Worm (Caenorhabditis elegans) whole organism, mixed stage, embryonic: ENCODE data around the gene rnf-113.

Source experiments
- M03D4.4 ChIP-seq: sonication (generic microtip); optimal IDR thresholded peaks from 2 replicates; lab custom pipeline; 2017; ENCODE audit warnings: mild to moderate bottlenecking, missing genetic modification characterization, missing compliant biosample characterization
- bed-3 ChIP-seq: fragments of 200-800 bp; sonication (Bioruptor generic); optimal IDR thresholded peaks from 3 replicates; lab custom pipeline; 2018; ENCODE audit warnings: mild to moderate bottlenecking, missing genetic modification characterization, moderate library complexity, missing compliant biosample characterization
- blmp-1 ChIP-seq: fragments of 150-350 bp; optimal IDR thresholded peaks from 2 replicates; lab custom pipeline; 2014; ENCODE audit warnings: missing biosample characterization, missing genetic modification characterization
- ceh-39 ChIP-seq: fragments of 150-350 bp; optimal IDR thresholded peaks from 2 replicates; lab custom pipeline; 2014; ENCODE audit warnings: missing biosample characterization, missing genetic modification characterization
- ceh-43 ChIP-seq: fragments of 200-800 bp; sonication (Bioruptor generic); optimal IDR thresholded peaks from 2 replicates; lab custom pipeline; 2018; ENCODE audit warnings: mild to moderate bottlenecking, missing genetic modification characterization, moderate library complexity, missing compliant biosample characterization
- ceh-83 ChIP-seq: fragments of 200-800 bp; sonication (Bioruptor generic); optimal IDR thresholded peaks from 2 replicates; lab custom pipeline; 2018; ENCODE audit warnings: mild to moderate bottlenecking, missing genetic modification characterization, missing compliant biosample characterization
- ces-1 ChIP-seq: fragments of 150-350 bp; optimal IDR thresholded peaks from 2 replicates; lab custom pipeline; 2014; ENCODE audit warnings: missing biosample characterization, missing genetic modification reagents, missing genetic modification characterization
- cnd-1 ChIP-seq: fragments of 200-800 bp; sonication (Bioruptor generic); optimal IDR thresholded peaks from 2 replicates; lab custom pipeline; 2018; ENCODE audit warnings: mild to moderate bottlenecking, missing genetic modification characterization, missing compliant biosample characterization
- drap-1 ChIP-seq: fragments of 200-800 bp; sonication (Bioruptor generic); optimal IDR thresholded peaks from 3 replicates; lab custom pipeline; 2018; ENCODE audit warnings: mild to moderate bottlenecking, missing genetic modification characterization, missing compliant biosample characterization
- elt-1 ChIP-seq: sonication (generic microtip); optimal IDR thresholded peaks from 2 replicates; lab custom pipeline; 2017; ENCODE audit warnings: missing genetic modification characterization, mild to moderate bottlenecking, missing compliant biosample characterization, antibody characterized with exemption, moderate library complexity, borderline replicate concordance; ENCODE audit not compliant: insufficient read depth
- elt-3 ChIP-seq: fragments of 150-350 bp; optimal IDR thresholded peaks from 2 replicates; lab custom pipeline; 2014; ENCODE audit warnings: missing biosample characterization, missing genetic modification characterization
- flh-1 ChIP-seq: fragments of 200-800 bp; sonication (Bioruptor generic); optimal IDR thresholded peaks from 2 replicates; lab custom pipeline; 2018; ENCODE audit warnings: mild to moderate bottlenecking, missing genetic modification characterization, moderate library complexity, missing compliant biosample characterization
- ham-2 ChIP-seq: fragments of 200-800 bp; sonication (Bioruptor generic); optimal IDR thresholded peaks from 2 replicates; lab custom pipeline; 2018; ENCODE audit warnings: mild to moderate bottlenecking, missing genetic modification characterization, missing compliant biosample characterization
- hlh-1 ChIP-seq: fragments of 150-350 bp; optimal IDR thresholded peaks from 2 replicates; lab custom pipeline; 2014; ENCODE audit warnings: missing biosample characterization, missing genetic modification reagents, missing genetic modification characterization
- lin-13 ChIP-seq: fragments of 150-350 bp; optimal IDR thresholded peaks from 2 replicates; lab custom pipeline; 2014; ENCODE audit warnings: missing biosample characterization, missing genetic modification characterization
- lin-32 ChIP-seq: fragments of 200-800 bp; sonication (Bioruptor generic); optimal IDR thresholded peaks from 2 replicates; lab custom pipeline; 2018; ENCODE audit warnings: mild to moderate bottlenecking, missing genetic modification characterization, missing compliant biosample characterization
- lsy-2 ChIP-seq: fragments of 150-350 bp; optimal IDR thresholded peaks from 2 replicates; lab custom pipeline; 2014; ENCODE audit warnings: missing biosample characterization, missing genetic modification characterization
- mab-5 ChIP-seq: fragments of 150-350 bp; optimal IDR thresholded peaks from 2 replicates; lab custom pipeline; 2014; ENCODE audit warnings: missing biosample characterization, missing genetic modification characterization
- mep-1 ChIP-seq: fragments of 150-350 bp; optimal IDR thresholded peaks from 2 replicates; lab custom pipeline; 2017; ENCODE audit warnings: missing biosample characterization, missing genetic modification reagents, missing genetic modification characterization, inconsistent platforms
- mls-2 ChIP-seq: sonication (generic microtip); optimal IDR thresholded peaks from 2 replicates; lab custom pipeline; 2016; ENCODE audit warnings: mild to moderate bottlenecking, missing genetic modification characterization, moderate library complexity, missing compliant biosample characterization
- nhr-12 ChIP-seq: fragments of 150-350 bp; optimal IDR thresholded peaks from 2 replicates; lab custom pipeline; 2014; ENCODE audit warnings: missing biosample characterization, missing genetic modification characterization
- nhr-2 ChIP-seq: fragments of 150-350 bp; optimal IDR thresholded peaks from 2 replicates; lab custom pipeline; 2014; ENCODE audit warnings: missing biosample characterization, missing genetic modification characterization
- nhr-237 ChIP-seq: fragments of 150-350 bp; optimal IDR thresholded peaks from 2 replicates; lab custom pipeline; 2014; ENCODE audit warnings: missing biosample characterization, missing genetic modification characterization
- nhr-28 ChIP-seq: fragments of 150-350 bp; optimal IDR thresholded peaks from 2 replicates; lab custom pipeline; 2014; ENCODE audit warnings: missing biosample characterization, missing genetic modification characterization
- nhr-76 ChIP-seq: sonication (generic microtip); optimal IDR thresholded peaks from 2 replicates; lab custom pipeline; 2017; ENCODE audit warnings: missing biosample characterization, missing genetic modification characterization
- pha-4 ChIP-seq: fragments of 150-350 bp; optimal IDR thresholded peaks from 2 replicates; lab custom pipeline; 2018; ENCODE audit warnings: missing biosample characterization, missing genetic modification reagents, missing genetic modification characterization
- sem-2 ChIP-seq: fragments of 200-800 bp; sonication (Bioruptor generic); optimal IDR thresholded peaks from 2 replicates; lab custom pipeline; 2018; ENCODE audit warnings: mild to moderate bottlenecking, missing genetic modification characterization, missing compliant biosample characterization
- snpc-4 ChIP-seq: fragments of 150-350 bp; optimal IDR thresholded peaks from 2 replicates; lab custom pipeline; 2014; ENCODE audit warnings: missing biosample characterization, missing genetic modification characterization
- sptf-1 ChIP-seq: sonication (generic microtip); optimal IDR thresholded peaks from 2 replicates; lab custom pipeline; 2017; ENCODE audit warnings: mild to moderate bottlenecking, missing genetic modification characterization, moderate library complexity, missing compliant biosample characterization
- tbx-8 ChIP-seq: fragments of 200-800 bp; sonication (Bioruptor generic); optimal IDR thresholded peaks from 2 replicates; lab custom pipeline; 2018; ENCODE audit warnings: mild to moderate bottlenecking, missing genetic modification characterization, moderate library complexity, missing compliant biosample characterization
- unc-120 ChIP-seq: sonication (generic microtip); optimal IDR thresholded peaks from 2 replicates; lab custom pipeline; 2017; ENCODE audit warnings: missing genetic modification characterization, missing compliant biosample characterization; ENCODE audit not compliant: poor library complexity, severe bottlenecking
- unc-39 ChIP-seq: fragments of 150-350 bp; optimal IDR thresholded peaks from 2 replicates; lab custom pipeline; 2014; ENCODE audit warnings: missing biosample characterization, missing genetic modification characterization
- unc-62 ChIP-seq: fragments of 150-350 bp; optimal IDR thresholded peaks from 2 replicates; lab custom pipeline; 2014; ENCODE audit warnings: missing biosample characterization, missing genetic modification reagents, missing genetic modification characterization
- zip-8 ChIP-seq: fragments of 150-350 bp; optimal IDR thresholded peaks from 2 replicates; lab custom pipeline; 2014; ENCODE audit warnings: missing biosample characterization, missing genetic modification characterization
- ztf-11 ChIP-seq: fragments of 150-350 bp; optimal IDR thresholded peaks from 2 replicates; lab custom pipeline; 2014; ENCODE audit warnings: missing biosample characterization, missing genetic modification characterization

rnf-113 gene

ce11 chrIII:10746406-10746807, 11.0 kb downstream of the rnf-113 start:
- TF ChIP-seq mep-1 (tag; lab: Kevin White, UChicago) (no peak), ham-2 (GFP tag; lab: Kevin White, UChicago) (no peak), nhr-237 (no peak), unc-120 (tag; lab: Kevin White, UChicago) (no peak), nhr-2 (tag; lab: Kevin White, UChicago) (no peak), sem-2 (GFP tag; lab: Kevin White, UChicago) (no peak), nhr-12 (tag; lab: Kevin White, UChicago) (no peak), ceh-43 (GFP tag; lab: Kevin White, UChicago) (no peak), lsy-2 (no peak), cnd-1 (tag; lab: Kevin White, UChicago) (no peak), lin-32 (GFP tag; lab: Kevin White, UChicago) (no peak), ceh-39 (tag; lab: Kevin White, UChicago) (no peak), elt-1 (tag; lab: Kevin White, UChicago) (no peak), sptf-1 (tag; lab: Kevin White, UChicago) (no peak), unc-39 (tag; lab: Kevin White, UChicago) (no peak), ceh-83 (GFP tag; lab: Kevin White, UChicago) (no peak), drap-1 (no peak), M03D4.4 (tag; lab: Kevin White, UChicago) (no peak)

- TF ChIP-seq ceh-83 (GFP tag; lab: Kevin White, UChicago) (peak; percentile 30), unc-62 (GFP tag; lab: Kevin White, UChicago) (no peak), lsy-2 (peak; percentile 70), snpc-4 (tag; lab: Kevin White, UChicago) (no peak), pha-4 (tag; lab: Kevin White, UChicago) (peak; percentile 18), ces-1 (peak; percentile 17), drap-1 (peak; percentile 28), ceh-39 (tag; lab: Kevin White, UChicago) (peak; percentile 60), unc-39 (tag; lab: Kevin White, UChicago) (no peak), mep-1 (tag; lab: Kevin White, UChicago) (peak; percentile 93), nhr-237 (peak; percentile 76), hlh-1 (peak; percentile 17), lin-13 (tag; lab: Kevin White, UChicago) (peak; percentile 55)
- TF ChIP-seq, all 35 proteins: peak for 10
These were observed 15.0 kb downstream of the rnf-113 start, which contains the start of the genes tbb-1 and rib-2 for ce11 chrIII:10742382-10742860. tbb-1 (minus strand) TSS chrIII:10742432. rib-2 (plus strand) TSS chrIII:10742810.

- no peak for TF ChIP-seq nhr-237
- TF ChIP-seq mep-1 (tag; lab: Kevin White, UChicago) = no peak
- no peak for TF ChIP-seq sptf-1 (tag; lab: Kevin White, UChicago)
- TF ChIP-seq nhr-12 (tag; lab: Kevin White, UChicago) = no peak
- no peak for TF ChIP-seq unc-39 (tag; lab: Kevin White, UChicago)
- TF ChIP-seq ceh-43 (GFP tag; lab: Kevin White, UChicago) = no peak
- no peak for TF ChIP-seq nhr-76
- TF ChIP-seq unc-120 (tag; lab: Kevin White, UChicago) = no peak
- TF ChIP-seq ceh-39 (tag; lab: Kevin White, UChicago) = no peak
These were observed 16.9 kb downstream of the rnf-113 start, which contains the start of gene K01G5.8 for ce11 chrIII:10740518-10740917. K01G5.8 (minus strand) TSS chrIII:10740772.

- TF ChIP-seq lsy-2 (no peak), elt-1 (tag; lab: Kevin White, UChicago) (no peak), bed-3 (GFP tag; lab: Kevin White, UChicago) (no peak), ceh-43 (GFP tag; lab: Kevin White, UChicago) (no peak), elt-3 (tag; lab: Kevin White, UChicago) (no peak), ces-1 (peak; percentile 52), unc-62 (GFP tag; lab: Kevin White, UChicago) (no peak), pha-4 (tag; lab: Kevin White, UChicago) (no peak), zip-8 (tag; lab: Kevin White, UChicago) (no peak), tbx-8 (GFP tag; lab: Kevin White, UChicago) (no peak), lin-32 (GFP tag; lab: Kevin White, UChicago) (no peak), nhr-237 (peak; percentile 40), unc-120 (tag; lab: Kevin White, UChicago) (peak; percentile 74), cnd-1 (tag; lab: Kevin White, UChicago) (no peak), drap-1 (no peak), mls-2 (tag; lab: Kevin White, UChicago) (peak; percentile 6), flh-1 (no peak), nhr-76 (no peak), lin-13 (tag; lab: Kevin White, UChicago) (no peak), mab-5 (no peak), ztf-11 (tag; lab: Kevin White, UChicago) (no peak), blmp-1 (tag; lab: Kevin White, UChicago) (no peak), sem-2 (GFP tag; lab: Kevin White, UChicago) (no peak), snpc-4 (tag; lab: Kevin White, UChicago) (no peak), ceh-83 (GFP tag; lab: Kevin White, UChicago) (no peak), mep-1 (tag; lab: Kevin White, UChicago) (peak; percentile 11), nhr-28 (tag; lab: Kevin White, UChicago) (no peak), nhr-12 (tag; lab: Kevin White, UChicago) (no peak), hlh-1 (no peak), ceh-39 (tag; lab: Kevin White, UChicago) (no peak), nhr-2 (tag; lab: Kevin White, UChicago) (no peak), ham-2 (GFP tag; lab: Kevin White, UChicago) (peak; percentile 22), M03D4.4 (tag; lab: Kevin White, UChicago) (no peak), sptf-1 (tag; lab: Kevin White, UChicago) (peak; percentile 26), unc-39 (tag; lab: Kevin White, UChicago) (no peak)
- TF ChIP-seq, all 35 proteins: peak for 7
These were observed 17.5 kb downstream of the rnf-113 start for ce11 chrIII:10739902-10740301.
